Fruit fly (Drosophila melanogaster) whole organism, embryonic: ENCODE data around the gene Cdc16.

Experiments
- Atf6 ChIP-seq: fragments of 200-800 bp; sonication (Bioruptor generic); IDR thresholded peaks from 2 replicates; pipeline ENCODE4 v1.3.6; 2022; ENCODE audit warnings: missing biosample characterization, missing genetic modification characterization
- CG10209 ChIP-seq: fragments of 200-800 bp; sonication (Bioruptor generic); optimal IDR thresholded peaks from 3 replicates; lab custom pipeline; 2017; ENCODE audit warnings: missing biosample characterization, mild to moderate bottlenecking, missing genetic modification characterization, missing genetic modification reagents
- CG10274 ChIP-seq: fragments of 200-800 bp; sonication (Bioruptor generic); optimal IDR thresholded peaks from 3 replicates; lab custom pipeline; 2017; ENCODE audit warnings: missing biosample characterization, mild to moderate bottlenecking, missing genetic modification characterization
- CG12104 ChIP-seq: fragments of 200-800 bp; sonication (Bioruptor generic); optimal IDR thresholded peaks from 3 replicates; lab custom pipeline; 2016; ENCODE audit warnings: missing biosample characterization, missing genetic modification characterization
- CG12236 ChIP-seq: fragments of 200-800 bp; sonication (Bioruptor generic); optimal IDR thresholded peaks from 2 replicates; lab custom pipeline; 2016; ENCODE audit warnings: missing biosample characterization, missing genetic modification characterization
- CG1233 ChIP-seq: fragments of 200-800 bp; sonication (Bioruptor generic); optimal IDR thresholded peaks from 4 replicates; lab custom pipeline; 2018; ENCODE audit warnings: missing biosample characterization, mild to moderate bottlenecking, missing genetic modification characterization
- CG12391 ChIP-seq: fragments of 200-800 bp; sonication (Bioruptor generic); optimal IDR thresholded peaks from 3 replicates; lab custom pipeline; 2018; ENCODE audit warnings: missing biosample characterization, mild to moderate bottlenecking, missing genetic modification characterization, moderate library complexity
- CG17568 ChIP-seq: fragments of 200-800 bp; sonication (Bioruptor generic); optimal IDR thresholded peaks from 2 replicates; lab custom pipeline; 2018; ENCODE audit warnings: missing biosample characterization, mild to moderate bottlenecking, missing genetic modification characterization, moderate library complexity
- CG31365 ChIP-seq: fragments of 200-800 bp; sonication (Bioruptor generic); optimal IDR thresholded peaks from 2 replicates; lab custom pipeline; 2018; ENCODE audit warnings: missing biosample characterization, mild to moderate bottlenecking, missing genetic modification characterization
- CG3163 ChIP-seq: fragments of 200-800 bp; sonication (Bioruptor generic); optimal IDR thresholded peaks from 3 replicates; lab custom pipeline; 2016; ENCODE audit warnings: missing biosample characterization, missing genetic modification characterization
- CG33213 ChIP-seq: fragments of 200-800 bp; sonication (Bioruptor generic); optimal IDR thresholded peaks from 3 replicates; lab custom pipeline; 2016; ENCODE audit warnings: missing biosample characterization, missing genetic modification characterization
- CG3407 ChIP-seq: fragments of 200-800 bp; sonication (Bioruptor generic); optimal IDR thresholded peaks from 2 replicates; lab custom pipeline; 2018; ENCODE audit warnings: missing biosample characterization, mild to moderate bottlenecking, missing genetic modification characterization
- CG42726 ChIP-seq: fragments of 200-800 bp; sonication (Bioruptor generic); IDR thresholded peaks from 2 replicates; pipeline ENCODE4 v1.3.6; 2022; ENCODE audit warnings: missing biosample characterization, missing genetic modification characterization; ENCODE audit not compliant: partially characterized antibody
- CG4282 ChIP-seq: fragments of 200-800 bp; sonication (Bioruptor generic); optimal IDR thresholded peaks from 2 replicates; lab custom pipeline; 2016; ENCODE audit warnings: missing biosample characterization, missing genetic modification characterization
- CG4404 ChIP-seq: fragments of 200-800 bp; sonication (Bioruptor generic); IDR thresholded peaks from 2 replicates; pipeline ENCODE4 v1.3.6; 2022; ENCODE audit warnings: missing biosample characterization, missing genetic modification characterization
- CG6791 ChIP-seq: fragments of 200-800 bp; sonication (Bioruptor generic); IDR thresholded peaks from 3 replicates; pipeline ENCODE4 v1.3.6; 2022; ENCODE audit warnings: missing biosample characterization, missing genetic modification characterization; ENCODE audit not compliant: partially characterized antibody
- CG7556 ChIP-seq: fragments of 200-800 bp; sonication (Bioruptor generic); optimal IDR thresholded peaks from 2 replicates; lab custom pipeline; 2017; ENCODE audit warnings: missing biosample characterization, mild to moderate bottlenecking, missing genetic modification characterization
- CG7928 ChIP-seq: fragments of 200-800 bp; sonication (Bioruptor generic); optimal IDR thresholded peaks from 2 replicates; lab custom pipeline; 2017; ENCODE audit warnings: missing biosample characterization, mild to moderate bottlenecking, missing genetic modification characterization
- CG7987 ChIP-seq: fragments of 200-800 bp; sonication (Bioruptor generic); optimal IDR thresholded peaks from 2 replicates; lab custom pipeline; 2018; ENCODE audit warnings: missing biosample characterization, mild to moderate bottlenecking, missing genetic modification characterization, moderate library complexity
- CG8089 ChIP-seq: fragments of 200-800 bp; sonication (Bioruptor generic); optimal IDR thresholded peaks from 3 replicates; lab custom pipeline; 2016; ENCODE audit warnings: missing biosample characterization, missing genetic modification characterization
- CG8281 ChIP-seq: fragments of 200-800 bp; sonication (Bioruptor generic); optimal IDR thresholded peaks from 2 replicates; lab custom pipeline; 2018; ENCODE audit warnings: missing biosample characterization, mild to moderate bottlenecking, missing genetic modification characterization, moderate library complexity
- D ChIP-seq, 2 experiments: fragments of 200-800 bp in 1 of 2; fragments of >200 bp in 1 of 2; sonication (Bioruptor generic) in 1 of 2; optimal IDR thresholded peaks; 2 replicates in 1 of 2; 3 replicates in 1 of 2; lab custom pipeline; 2017; ENCODE audit warnings: mild to moderate bottlenecking in 1 of 2, missing biosample characterization in 1 of 2, missing genetic modification characterization in 1 of 2, missing genetic modification reagents in 1 of 2
- D19B ChIP-seq: fragments of 200-800 bp; sonication (Bioruptor generic); optimal IDR thresholded peaks from 2 replicates; lab custom pipeline; 2017; ENCODE audit warnings: missing biosample characterization, mild to moderate bottlenecking, missing genetic modification characterization
- Dad ChIP-seq: fragments of 200-800 bp; sonication (Bioruptor generic); optimal IDR thresholded peaks from 3 replicates; lab custom pipeline; 2016; ENCODE audit warnings: missing biosample characterization, missing genetic modification characterization
- Fer3 ChIP-seq: fragments of 200-800 bp; sonication (Bioruptor generic); optimal IDR thresholded peaks from 2 replicates; lab custom pipeline; 2018; ENCODE audit warnings: missing biosample characterization, mild to moderate bottlenecking, missing genetic modification characterization, moderate library complexity
- Meics ChIP-seq: fragments of 200-800 bp; sonication (Bioruptor generic); optimal IDR thresholded peaks from 2 replicates; lab custom pipeline; 2017; ENCODE audit warnings: missing biosample characterization, mild to moderate bottlenecking, missing genetic modification characterization
- Stat92E ChIP-seq, 3 experiments: fragments of >200 bp in 2 of 3; fragments of 200-800 bp in 1 of 3; sonication (Bioruptor generic) in 1 of 3; optimal IDR thresholded peaks; 2 replicates each; lab custom pipeline; 2017 to 2019; ENCODE audit warnings: missing biosample characterization in 3 of 3, missing genetic modification characterization in 3 of 3, mild to moderate bottlenecking in 1 of 3, moderate library complexity in 1 of 3
- YL-1 ChIP-seq: fragments of 200-800 bp; sonication (Bioruptor generic); optimal IDR thresholded peaks from 3 replicates; lab custom pipeline; 2017; ENCODE audit warnings: missing biosample characterization, mild to moderate bottlenecking, missing genetic modification characterization
- abd-A ChIP-seq: fragments of 200-800 bp; sonication (Bioruptor generic); optimal IDR thresholded peaks from 3 replicates; lab custom pipeline; 2019; ENCODE audit warnings: missing biosample characterization, mild to moderate bottlenecking, missing genetic modification characterization, moderate library complexity
- bigmax ChIP-seq: fragments of 200-800 bp; sonication (Bioruptor generic); optimal IDR thresholded peaks from 2 replicates; lab custom pipeline; 2018; ENCODE audit warnings: missing biosample characterization, mild to moderate bottlenecking, missing genetic modification characterization
- cas ChIP-seq: fragments of 200-800 bp; sonication (Bioruptor generic); IDR thresholded peaks from 2 replicates; pipeline ENCODE4 v1.3.6; 2022; ENCODE audit warnings: missing biosample characterization, missing genetic modification characterization
- corto ChIP-seq: fragments of 200-800 bp; sonication (Bioruptor generic); optimal IDR thresholded peaks from 2 replicates; lab custom pipeline; 2016; ENCODE audit warnings: missing biosample characterization, mild to moderate bottlenecking, missing genetic modification characterization, moderate library complexity
- crp ChIP-seq, 2 experiments: fragments of 200-800 bp; sonication (Bioruptor generic); optimal IDR thresholded peaks; 2 replicates in 1 of 2; 3 replicates in 1 of 2; lab custom pipeline; 2017; ENCODE audit warnings: missing biosample characterization in 2 of 2, missing genetic modification characterization in 2 of 2, mild to moderate bottlenecking in 1 of 2, moderate library complexity in 1 of 2
- cwo ChIP-seq: fragments of 200-800 bp; sonication (Bioruptor generic); optimal IDR thresholded peaks from 3 replicates; lab custom pipeline; 2017; ENCODE audit warnings: missing biosample characterization, missing genetic modification characterization, mild to moderate bottlenecking, moderate library complexity, missing genetic modification reagents
- dimm ChIP-seq: fragments of 200-800 bp; sonication (Bioruptor generic); IDR thresholded peaks from 2 replicates; pipeline ENCODE4 v1.3.6; 2022; ENCODE audit warnings: missing biosample characterization, missing genetic modification characterization
- dpn ChIP-seq, 2 experiments: fragments of 200-800 bp; sonication (Bioruptor generic); optimal IDR thresholded peaks; 3 replicates each; lab custom pipeline; 2016; ENCODE audit warnings: missing biosample characterization in 2 of 2, missing genetic modification characterization in 2 of 2
- en ChIP-seq: fragments of 200-800 bp; sonication (Bioruptor generic); optimal IDR thresholded peaks from 2 replicates; lab custom pipeline; 2016; ENCODE audit warnings: missing biosample characterization, missing genetic modification characterization
- gce ChIP-seq: fragments of 200-800 bp; sonication (Bioruptor generic); IDR thresholded peaks from 3 replicates; pipeline ENCODE4 v1.3.6; 2022; ENCODE audit warnings: missing biosample characterization, missing genetic modification characterization
- gcm ChIP-seq: fragments of 200-800 bp; sonication (Bioruptor generic); optimal IDR thresholded peaks from 2 replicates; lab custom pipeline; 2019; ENCODE audit warnings: missing biosample characterization, mild to moderate bottlenecking, missing genetic modification characterization, moderate library complexity
- ham ChIP-seq: fragments of 200-800 bp; sonication (Bioruptor generic); IDR thresholded peaks from 2 replicates; pipeline ENCODE4 v1.3.6; 2022; ENCODE audit warnings: missing biosample characterization, missing genetic modification characterization
- lab ChIP-seq: fragments of 200-800 bp; sonication (Bioruptor generic); optimal IDR thresholded peaks from 3 replicates; lab custom pipeline; 2017; ENCODE audit warnings: missing biosample characterization, missing genetic modification characterization, mild to moderate bottlenecking, moderate library complexity, missing genetic modification reagents
- lbe ChIP-seq: fragments of 200-800 bp; sonication (Bioruptor generic); optimal IDR thresholded peaks from 2 replicates; lab custom pipeline; 2016; ENCODE audit warnings: missing biosample characterization, mild to moderate bottlenecking, missing genetic modification characterization
- lola ChIP-seq, 3 experiments: fragments of >200 bp in 2 of 3; fragments of 200-800 bp in 1 of 3; sonication (Bioruptor generic) in 1 of 3; optimal IDR thresholded peaks; 2 replicates each; lab custom pipeline; 2017 to 2019; ENCODE audit warnings: missing biosample characterization in 3 of 3, missing genetic modification characterization in 3 of 3, mild to moderate bottlenecking in 1 of 3, moderate library complexity in 1 of 3
- lov ChIP-seq, 2 experiments: fragments of 200-800 bp in 1 of 2; fragments of >200 bp in 1 of 2; sonication (Bioruptor generic) in 1 of 2; IDR thresholded peaks in 1 of 2; optimal IDR thresholded peaks in 1 of 2; 2 replicates in 1 of 2; 3 replicates in 1 of 2; pipeline versions ENCODE4 v1.3.6 to Lab custom; 2017 to 2022; ENCODE audit warnings: missing biosample characterization in 1 of 2, missing genetic modification characterization in 1 of 2
- p53 ChIP-seq: fragments of 200-800 bp; sonication (Bioruptor generic); optimal IDR thresholded peaks from 2 replicates; lab custom pipeline; 2016; ENCODE audit warnings: missing biosample characterization, missing genetic modification characterization
- peb ChIP-seq: fragments of 200-800 bp; sonication (Bioruptor generic); IDR thresholded peaks from 2 replicates; pipeline ENCODE4 v1.3.6; 2022; ENCODE audit warnings: missing biosample characterization, missing genetic modification characterization
- sim ChIP-seq: fragments of 200-800 bp; sonication (Bioruptor generic); IDR thresholded peaks from 2 replicates; pipeline ENCODE4 v1.3.6; 2022; ENCODE audit warnings: missing biosample characterization, missing genetic modification characterization
- wek ChIP-seq: fragments of 200-800 bp; sonication (Bioruptor generic); optimal IDR thresholded peaks from 3 replicates; lab custom pipeline; 2018; ENCODE audit warnings: missing biosample characterization, mild to moderate bottlenecking, missing genetic modification characterization, moderate library complexity

The Cdc16 gene

DNA sequence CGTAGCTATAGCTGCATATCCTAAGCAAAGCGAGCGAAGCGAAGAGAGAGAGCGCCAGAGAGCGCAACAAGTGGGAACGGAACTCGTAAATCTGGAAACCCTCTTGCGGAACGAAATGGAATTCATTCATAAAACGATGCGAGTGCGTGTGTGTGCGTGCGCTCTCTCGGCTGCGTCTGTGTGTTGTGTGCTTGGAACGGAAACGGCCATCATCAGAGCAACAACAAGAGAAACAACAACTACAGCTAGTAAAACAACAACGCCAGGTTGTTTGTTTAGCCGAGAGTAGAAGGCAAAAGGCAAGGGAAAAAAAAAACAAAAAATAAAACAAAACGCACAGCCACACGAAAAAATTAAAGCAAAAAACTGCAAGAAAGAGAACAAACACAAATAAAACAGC, 33.3 kb downstream of the Cdc16 start (continued):
- TF ChIP-seq cas (no peak), CG7556 (GFP tag; lab: Kevin White, UChicago) (no peak), CG8281 (tag; lab: Kevin White, UChicago) (no peak), bigmax (no peak), D (optimal IDR thresholded peaks at IDR 0.05; lab: Kevin White, UChicago) (no peak), D (GFP tag; optimal IDR thresholded peaks at IDR 0.05; lab: Kevin White, UChicago) (peak; percentile 22), gce (GFP tag; lab: Robert Waterston, UW) (peak; percentile 77; the same call in 2 of the 3 replicates), abd-A (tag; lab: Kevin White, UChicago) (peak; percentile 49), sim (GFP tag; lab: Robert Waterston, UW) (no peak), CG10209 (GFP tag; lab: Kevin White, UChicago) (no peak), CG7928 (GFP tag; lab: Kevin White, UChicago) (no peak), CG7987 (GFP tag; lab: Kevin White, UChicago) (peak; percentile 79), corto (GFP tag; lab: Kevin White, UChicago) (no peak), Fer3 (tag; lab: Kevin White, UChicago) (peak; percentile 48), CG4404 (GFP tag; lab: Robert Waterston, UW) (no peak), YL-1 (GFP tag; lab: Kevin White, UChicago) (no peak), Stat92E (GFP tag; optimal IDR thresholded peaks at IDR 0.05; lab: Kevin White, UChicago) (peak in 1 of 3 experiments; percentile 1), CG6791 (GFP tag; lab: Robert Waterston, UW) (no peak), CG3407 (peak; percentile 8), CG8089 (peak; percentile 29), lola (GFP tag; optimal IDR thresholded peaks at IDR 0.05; lab: Kevin White, UChicago) (no peak), D19B (GFP tag; lab: Kevin White, UChicago) (no peak), p53 (GFP tag; lab: Kevin White, UChicago) (no peak), wek (GFP tag; lab: Kevin White, UChicago) (peak; percentile 72), CG42726 (GFP tag; lab: Robert Waterston, UW) (no peak), peb (no peak), Meics (GFP tag; lab: Kevin White, UChicago) (peak; percentile 50), Atf6 (GFP tag; lab: Robert Waterston, UW) (peak; percentile 51), CG1233 (GFP tag; lab: Kevin White, UChicago) (peak; percentile 70), CG12391 (tag; lab: Kevin White, UChicago) (no peak), en (no peak), CG31365 (tag; lab: Kevin White, UChicago) (peak; percentile 67), CG17568 (GFP tag; lab: Kevin White, UChicago) (peak; percentile 65), CG12104 (GFP tag; lab: Kevin White, UChicago) (peak; percentile 25), CG12236 (no peak), lab (GFP tag; lab: Kevin White, UChicago) (peak; percentile 67), gcm (peak; percentile 46), CG3163 (peak; percentile 34), lov (optimal IDR thresholded peaks at IDR 0.05; lab: Kevin White, UChicago) (no peak), lov (GFP tag; IDR thresholded peaks at IDR 0.05; lab: Robert Waterston, UW) (peak; percentile 55; the same call in 1 of the 3 replicates), crp (GFP tag; optimal IDR thresholded peaks at IDR 0.05; lab: Kevin White, UChicago) (no peak), cwo (GFP tag; lab: Kevin White, UChicago) (no peak), CG10274 (no peak), dpn (GFP tag; optimal IDR thresholded peaks at IDR 0.05; lab: Kevin White, UChicago) (peak in 1 of 2 experiments; percentile 34), lbe (GFP tag; lab: Kevin White, UChicago) (no peak), CG4282 (GFP tag; lab: Kevin White, UChicago) (no peak), Dad (no peak), ham (GFP tag; lab: Robert Waterston, UW) (no peak), CG33213 (peak; percentile 33), dimm (GFP tag; lab: Robert Waterston, UW) (no peak)
